Fruit fly (Drosophila melanogaster): ENCODE data around the gene CG12725.

Gene CG12725

dm6 chrX:13391174-13392040 lies 11.3 kb downstream of the CG12725 start (continued):
- TF ChIP-seq chn (GFP tag; optimal IDR thresholded peaks at IDR 0.05) (no peak), Fer3 (tag; optimal IDR thresholded peaks at IDR 0.05) (peak; percentile 48), CG15479 (GFP tag; optimal IDR thresholded peaks at IDR 0.05) (no peak), gsb (GFP tag; IDR thresholded peaks at IDR 0.05) (no peak), CG4617 (GFP tag; optimal IDR thresholded peaks at IDR 0.05; ENCODE audit: borderline replicate concordance) (no peak), C15 (GFP tag; IDR thresholded peaks at IDR 0.05) (no peak), corto (GFP tag; optimal IDR thresholded peaks at IDR 0.05) (no peak), kah (GFP tag; optimal IDR thresholded peaks at IDR 0.05) (no peak), CG34422 (GFP tag; IDR thresholded peaks at IDR 0.05) (no peak), CG6689 (GFP tag; IDR thresholded peaks at IDR 0.05) (no peak), CG2712 (tag; optimal IDR thresholded peaks at IDR 0.05) (peak; percentile 17), Usf (GFP tag; optimal IDR thresholded peaks at IDR 0.05) (peak; percentile 69), cwo (GFP tag; optimal IDR thresholded peaks at IDR 0.05) (peak; percentile 61), her (GFP tag; optimal IDR thresholded peaks at IDR 0.05) (peak; percentile 59), CG4707 (GFP tag; optimal IDR thresholded peaks at IDR 0.05) (no peak), CG12219 (GFP tag; optimal IDR thresholded peaks at IDR 0.05) (peak; percentile 1), Optix (GFP tag; IDR thresholded peaks at IDR 0.05) (no peak), CG15601 (tag; optimal IDR thresholded peaks at IDR 0.05) (no peak), Dad (GFP tag; optimal IDR thresholded peaks at IDR 0.05) (peak; percentile 26), danr (GFP tag; IDR thresholded peaks at IDR 0.05) (no peak), CG10267 (tag; optimal IDR thresholded peaks at IDR 0.05) (no peak), grn (GFP tag; optimal IDR thresholded peaks at IDR 0.05) (no peak), pita (GFP tag; optimal IDR thresholded peaks at IDR 0.05) (no peak), CG2129 (GFP tag; IDR thresholded peaks at IDR 0.05; ENCODE audit: partially characterized antibody) (no peak), psq (GFP tag; optimal IDR thresholded peaks at IDR 0.05) (no peak), bbx (GFP tag; IDR thresholded peaks at IDR 0.05; ENCODE audit: partially characterized antibody) (no peak), Opbp (GFP tag; IDR thresholded peaks at IDR 0.05; ENCODE audit: partially characterized antibody) (no peak), rib (GFP tag; IDR thresholded peaks at IDR 0.05) (no peak; the same call in 1 of the 2 replicates), chinmo (GFP tag; IDR thresholded peaks at IDR 0.05; ENCODE audit: partially characterized antibody) (no peak), CG2889 (GFP tag; IDR thresholded peaks at IDR 0.05) (no peak), CG31365 (tag; optimal IDR thresholded peaks at IDR 0.05) (no peak), Blimp-1 (GFP tag; optimal IDR thresholded peaks at IDR 0.05) (no peak), gcm (GFP tag; optimal IDR thresholded peaks at IDR 0.05) (no peak), Bdp1 (GFP tag; optimal IDR thresholded peaks at IDR 0.05) (no peak), Dip3 (GFP tag; optimal IDR thresholded peaks at IDR 0.05) (peak; percentile 85), esg (GFP tag; conservative IDR thresholded peaks at IDR 0.05) (no peak), sqz (GFP tag; optimal IDR thresholded peaks at IDR 0.05) (no peak), CTCF (GFP tag; optimal IDR thresholded peaks at IDR 0.05) (no peak), Nf-YB (GFP tag; optimal IDR thresholded peaks at IDR 0.05) (no peak), Ptx1 (GFP tag; IDR thresholded peaks at IDR 0.05) (peak; percentile 33; the same call in 1 of the 2 replicates), CG12659 (GFP tag; optimal IDR thresholded peaks at IDR 0.05) (peak; percentile 30), CG10979 (tag; optimal IDR thresholded peaks at IDR 0.05) (no peak), CG9817 (tag; optimal IDR thresholded peaks at IDR 0.05) (peak; percentile 43), CG17359 (tag; optimal IDR thresholded peaks at IDR 0.05) (no peak), CG17361 (GFP tag; IDR thresholded peaks at IDR 0.05) (no peak), repo (GFP tag; optimal IDR thresholded peaks at IDR 0.05) (no peak), CG6175 (GFP tag; IDR thresholded peaks at IDR 0.05) (0 out of 3 replicates have a peak, but pooled peaks have one; percentile 45), CG17912 (GFP tag; optimal IDR thresholded peaks at IDR 0.05) (no peak), CG15011 (GFP tag; optimal IDR thresholded peaks at IDR 0.05) (peak; percentile 72)
